Worm (Caenorhabditis elegans) whole organism, late embryonic: ENCODE data around the gene pks-1.

ENCODE experiments used
- ahr-1 ChIP-seq: sonication (generic microtip); optimal IDR thresholded peaks from 2 replicates; lab custom pipeline; 2016; ENCODE audit warnings: missing genetic modification characterization, missing compliant biosample characterization
- ama-1 ChIP-seq: fragments of 150-350 bp; optimal IDR thresholded peaks from 2 replicates; lab custom pipeline; 2014
- ceh-45 ChIP-seq: fragments of 200-800 bp; sonication (Bioruptor generic); IDR thresholded peaks from 2 replicates; pipeline ENCODE4 v1.3.6; 2022; ENCODE audit warnings: missing genetic modification reagents, missing genetic modification characterization, missing compliant biosample characterization
- elt-2 ChIP-seq: sonication (generic microtip); optimal IDR thresholded peaks from 2 replicates; lab custom pipeline; 2016; ENCODE audit warnings: missing genetic modification reagents, missing genetic modification characterization, missing compliant biosample characterization
- ets-4 ChIP-seq: sonication (generic microtip); optimal IDR thresholded peaks from 2 replicates; lab custom pipeline; 2016; ENCODE audit warnings: missing genetic modification characterization, missing compliant biosample characterization
- fkh-10 ChIP-seq: fragments of 150-350 bp; optimal IDR thresholded peaks from 2 replicates; lab custom pipeline; 2014; ENCODE audit warnings: missing biosample characterization, missing genetic modification reagents, missing genetic modification characterization
- fkh-6 ChIP-seq: sonication (generic microtip); optimal IDR thresholded peaks from 2 replicates; lab custom pipeline; 2016; ENCODE audit warnings: missing genetic modification characterization, missing compliant biosample characterization
- hlh-13 ChIP-seq: fragments of 200-800 bp; sonication (Bioruptor generic); optimal IDR thresholded peaks from 2 replicates; lab custom pipeline; 2018; ENCODE audit warnings: mild to moderate bottlenecking, missing genetic modification characterization, missing compliant biosample characterization
- lim-6 ChIP-seq: sonication (generic microtip); optimal IDR thresholded peaks from 2 replicates; lab custom pipeline; 2016; ENCODE audit warnings: missing genetic modification characterization, missing compliant biosample characterization
- nfya-1 ChIP-seq: sonication (generic microtip); optimal IDR thresholded peaks from 2 replicates; lab custom pipeline; 2017; ENCODE audit warnings: missing genetic modification characterization, mild to moderate bottlenecking, missing compliant biosample characterization, antibody characterized with exemption, moderate library complexity
- nhr-11 ChIP-seq: fragments of 150-350 bp; optimal IDR thresholded peaks from 2 replicates; lab custom pipeline; 2014; ENCODE audit warnings: missing biosample characterization, missing genetic modification characterization
- pat-9 ChIP-seq: fragments of 200-800 bp; sonication (Bioruptor generic); optimal IDR thresholded peaks from 2 replicates; lab custom pipeline; 2018; ENCODE audit warnings: mild to moderate bottlenecking, missing genetic modification characterization, moderate library complexity, missing compliant biosample characterization
- pha-4 ChIP-seq: fragments of 150-350 bp; optimal IDR thresholded peaks from 2 replicates; lab custom pipeline; 2018; ENCODE audit warnings: missing biosample characterization, missing genetic modification reagents, missing genetic modification characterization
- sdc-2 ChIP-seq: sonication (generic microtip); optimal IDR thresholded peaks from 2 replicates; lab custom pipeline; 2016; ENCODE audit warnings: missing genotype, missing genetic modification characterization, missing compliant biosample characterization

DNA sequence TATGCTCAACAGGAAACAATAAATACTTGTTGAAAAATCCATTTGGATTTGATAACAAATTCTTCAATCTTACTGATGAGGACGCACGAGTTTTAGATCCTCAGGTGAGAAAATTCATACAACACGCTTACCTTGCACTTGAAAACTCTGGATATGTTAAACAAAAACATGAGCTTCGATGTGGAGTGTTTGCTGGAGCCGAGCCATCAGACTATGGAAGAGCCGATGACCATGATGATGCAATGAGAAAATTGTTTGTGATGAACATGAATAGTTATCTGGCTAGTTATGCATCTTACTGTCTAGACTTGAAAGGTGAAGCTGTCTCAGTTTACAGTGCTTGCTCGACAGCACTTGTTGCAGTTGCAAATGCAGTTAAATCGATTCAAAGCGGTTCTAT lies 20.3 kb downstream of the pks-1 start:
- TF ChIP-seq pat-9 (tag; lab: Kevin White, UChicago) (no peak), sdc-2 (tag; lab: Kevin White, UChicago) (no peak), elt-2 (tag; lab: Kevin White, UChicago) (no peak), ahr-1 (tag; lab: Kevin White, UChicago) (no peak), pha-4 (tag; lab: Kevin White, UChicago) (no peak), fkh-6 (tag; lab: Kevin White, UChicago) (no peak), hlh-13 (GFP tag; lab: Kevin White, UChicago) (no peak), ets-4 (no peak), ama-1 (no peak), nfya-1 (tag; lab: Kevin White, UChicago) (no peak), lim-6 (tag; lab: Kevin White, UChicago) (no peak), ceh-45 (GFP tag; lab: Robert Waterston, UW) (no peak), nhr-11 (tag; lab: Kevin White, UChicago) (no peak), fkh-10 (GFP tag; lab: Kevin White, UChicago) (no peak)
